Worm (Caenorhabditis elegans) whole organism, L3 larva: ENCODE measurements around the gene atln-1.

Source experiments
- R02D3.7 ChIP-seq: fragments of 150-350 bp; optimal IDR thresholded peaks from 2 replicates; lab custom pipeline; 2014; ENCODE audit warnings: missing biosample characterization, missing genetic modification characterization
- ama-1 ChIP-seq: fragments of 150-350 bp; optimal IDR thresholded peaks from 2 replicates; lab custom pipeline; 2018
- ceh-82 ChIP-seq: fragments of 150-350 bp; optimal IDR thresholded peaks from 2 replicates; lab custom pipeline; 2014; ENCODE audit warnings: missing biosample characterization, missing genetic modification characterization
- daf-12 ChIP-seq: fragments of 150-350 bp; optimal IDR thresholded peaks from 2 replicates; lab custom pipeline; 2014; ENCODE audit warnings: missing biosample characterization, missing genetic modification reagents, missing genetic modification characterization
- egl-27 ChIP-seq: sonication (generic microtip); optimal IDR thresholded peaks from 4 replicates; lab custom pipeline; 2017; ENCODE audit warnings: missing biosample characterization, missing genetic modification reagents, missing genetic modification characterization
- elt-2 ChIP-seq: sonication (generic microtip); optimal IDR thresholded peaks from 2 replicates; lab custom pipeline; 2016; ENCODE audit warnings: missing genetic modification reagents, mild to moderate bottlenecking, missing genetic modification characterization, missing compliant biosample characterization
- elt-3 ChIP-seq, 3 experiments: fragments of 150-350 bp in 1 of 3; sonication (generic microtip) in 2 of 3; optimal IDR thresholded peaks; 2 replicates in 2 of 3; 4 replicates in 1 of 3; lab custom pipeline; 2014 to 2017; ENCODE audit warnings: missing biosample characterization in 3 of 3, missing genetic modification characterization in 3 of 3
- nhr-12 ChIP-seq: fragments of 150-350 bp; optimal IDR thresholded peaks from 2 replicates; lab custom pipeline; 2014; ENCODE audit warnings: missing biosample characterization, missing genetic modification characterization
- pha-4 ChIP-seq: fragments of 150-350 bp; optimal IDR thresholded peaks from 2 replicates; lab custom pipeline; 2014; ENCODE audit warnings: missing biosample characterization, missing genetic modification reagents, missing genetic modification characterization
- sea-2 ChIP-seq: fragments of 150-350 bp; sonication (generic microtip); optimal IDR thresholded peaks from 4 replicates; lab custom pipeline; 2014; ENCODE audit warnings: missing biosample characterization, missing genetic modification reagents, missing genetic modification characterization
- unc-62 ChIP-seq: fragments of 150-350 bp; sonication (generic microtip); optimal IDR thresholded peaks from 4 replicates; lab custom pipeline; 2014; ENCODE audit warnings: missing biosample characterization, missing genetic modification reagents, missing genetic modification characterization
- ztf-4 ChIP-seq: fragments of 150-350 bp; optimal IDR thresholded peaks from 2 replicates; lab custom pipeline; 2014; ENCODE audit warnings: missing biosample characterization, missing genetic modification characterization

ce11 chrIV:2771692-2772091 lies 16.8 kb upstream of the atln-1 start, which contains the start of gene Y54G2A.11:
- TF ChIP-seq ceh-82 (tag; lab: Kevin White, UChicago) (no peak), unc-62 (GFP tag; lab: Kevin White, UChicago) (no peak), sea-2 (GFP tag; lab: Kevin White, UChicago) (no peak), ama-1 (lab: Kevin White, UChicago) (no peak), ztf-4 (tag; lab: Kevin White, UChicago) (no peak), elt-3 (tag; optimal IDR thresholded peaks at IDR 0.05; lab: Kevin White, UChicago) (no peak), nhr-12 (no peak), elt-2 (tag; lab: Kevin White, UChicago) (no peak), daf-12 (tag; lab: Kevin White, UChicago) (no peak), egl-27 (no peak), R02D3.7 (no peak), pha-4 (tag; lab: Kevin White, UChicago) (no peak)
